Worm (Caenorhabditis elegans) whole organism, young adult: ENCODE measurements around the gene sid-2.

Source experiments
- Y79H2A.3 ChIP-seq: fragments of 200-800 bp; sonication (Bioruptor generic); conservative IDR thresholded peaks from 2 replicates; pipeline ENCODE4 v1.3.6; 2022; ENCODE audit warnings: missing genetic modification reagents, missing genetic modification characterization, missing compliant biosample characterization
- ama-1 ChIP-seq, 3 experiments: fragments of 150-350 bp in 1 of 3; sonication (generic microtip) in 2 of 3; optimal IDR thresholded peaks; 2 replicates each; lab custom pipeline; 2014 to 2018; ENCODE audit warnings: missing biosample characterization in 2 of 3, missing genetic modification characterization in 2 of 3, missing genetic modification reagents in 2 of 3
- ekl-4 ChIP-seq: fragments of 200-800 bp; sonication (Bioruptor generic); IDR thresholded peaks from 2 replicates; pipeline ENCODE4 v1.3.6; 2022; ENCODE audit warnings: missing genetic modification reagents, missing genetic modification characterization, missing compliant biosample characterization
- nfyb-1 ChIP-seq: fragments of 200-800 bp; sonication (Bioruptor generic); IDR thresholded peaks from 2 replicates; pipeline ENCODE4 v1.3.6; 2022; ENCODE audit warnings: missing genetic modification reagents, missing genetic modification characterization, missing compliant biosample characterization
- tbx-9 ChIP-seq: sonication (generic microtip); optimal IDR thresholded peaks from 2 replicates; lab custom pipeline; 2016; ENCODE audit warnings: borderline replicate concordance, missing genetic modification characterization, inconsistent platforms, missing compliant biosample characterization

DNA sequence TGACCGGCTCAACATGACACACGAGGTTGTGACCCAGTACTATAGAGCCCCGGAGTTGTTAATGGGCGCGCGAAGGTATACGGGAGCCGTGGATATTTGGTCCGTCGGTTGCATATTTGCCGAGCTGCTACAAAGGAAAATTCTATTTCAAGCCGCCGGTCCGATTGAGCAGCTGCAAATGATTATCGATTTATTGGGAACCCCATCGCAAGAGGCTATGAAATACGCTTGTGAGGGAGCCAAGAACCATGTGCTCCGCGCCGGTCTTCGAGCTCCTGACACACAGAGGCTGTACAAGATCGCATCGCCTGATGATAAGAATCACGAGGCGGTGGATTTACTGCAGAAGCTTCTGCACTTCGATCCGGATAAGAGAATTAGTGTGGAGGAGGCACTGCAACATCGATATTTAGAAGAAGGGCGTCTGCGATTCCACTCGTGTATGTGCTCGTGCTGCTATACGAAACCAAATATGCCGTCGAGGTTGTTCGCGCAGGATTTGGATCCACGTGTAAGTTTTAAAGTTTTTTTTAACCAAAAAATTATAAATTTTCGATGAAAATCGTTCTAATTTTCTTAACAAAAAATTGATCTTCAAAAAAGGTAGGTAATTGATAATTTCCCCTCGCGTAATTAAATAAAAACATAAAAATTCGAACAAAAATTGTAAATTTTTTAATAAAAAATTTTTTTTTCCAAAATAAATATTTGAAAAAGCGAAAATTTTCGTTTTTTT is 43.3 kb downstream of the sid-2 start:
- TF ChIP-seq ama-1 (optimal IDR thresholded peaks at IDR 0.05; lab: Kevin White, UChicago) (no peak), ama-1 (GFP tag; optimal IDR thresholded peaks at IDR 0.05; lab: Kevin White, UChicago) (no peak), ekl-4 (GFP tag; lab: Robert Waterston, UW) (0 out of 2 replicates have a peak, but pooled peaks have one; percentile 28), tbx-9 (tag; lab: Kevin White, UChicago) (no peak), nfyb-1 (GFP tag; lab: Robert Waterston, UW) (no peak), Y79H2A.3 (no peak)
